Worm (Caenorhabditis elegans): Measurements from ENCODE around the gene F25H9.7.
"Not testable (repeated sequence)": the region's sequence is repeated elsewhere in the genome, so short reads cannot be mapped to it uniquely, and the experiment has no call there.

Gene F25H9.7

DNA sequence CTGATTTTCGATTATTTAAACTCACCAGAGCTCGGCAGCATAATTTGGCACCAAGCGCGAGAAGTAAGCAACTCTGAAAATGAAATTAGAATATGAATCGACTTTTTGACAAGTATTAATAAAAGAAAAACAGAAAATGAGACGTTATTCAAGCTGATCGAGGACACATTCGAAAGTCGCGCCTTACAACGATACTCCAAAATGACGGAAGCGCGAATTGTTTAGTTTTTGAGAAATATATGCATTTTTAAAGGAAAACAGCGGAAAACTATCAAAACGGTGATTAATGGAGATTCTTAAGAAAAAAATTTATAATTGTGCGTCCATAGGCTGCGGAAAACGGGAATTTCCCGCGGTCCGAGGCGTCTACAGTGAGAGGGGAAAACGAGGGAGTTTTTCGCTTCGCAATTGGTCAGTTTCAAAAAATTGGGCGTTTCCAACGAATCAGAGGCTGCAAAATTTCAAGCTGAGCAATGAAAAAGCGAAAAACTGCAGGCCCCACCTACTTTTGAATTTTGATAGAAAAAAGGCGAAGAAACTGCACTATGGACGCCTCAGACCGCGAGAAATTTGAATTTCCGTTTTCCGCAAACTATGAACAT, 30.6 kb upstream of the F25H9.7 start, which contains the start of gene mes-4:
TSS of gene mes-4 (minus strand) at position 73 of the 602 bp plus-strand sequence.
- TF ChIP-seq flt-1 (GFP tag; IDR thresholded peaks at IDR 0.05) (no peak), tab-1 (GFP tag; IDR thresholded peaks at IDR 0.05) (no peak), ztf-23 (GFP tag; IDR thresholded peaks at IDR 0.05) (no peak), med-1 (GFP tag; optimal IDR thresholded peaks at IDR 0.05; ENCODE audit: insufficient read depth) (no peak)

ce11 chrV:13441661-13442060, 26.5 kb upstream of the F25H9.7 start, which contains the start of gene col-162:
TSS of gene col-162 (plus strand) at chrV:13441961.
- TF ChIP-seq ztf-29 (GFP tag; IDR thresholded peaks at IDR 0.05) = no peak
- no peak for TF ChIP-seq med-1 (GFP tag; optimal IDR thresholded peaks at IDR 0.05; ENCODE audit: insufficient read depth)
- no peak for TF ChIP-seq cog-1 (tag; optimal IDR thresholded peaks at IDR 0.05)
- TF ChIP-seq ztf-23 (GFP tag; IDR thresholded peaks at IDR 0.05) = no peak
- TF ChIP-seq T22C8.4 (GFP tag; IDR thresholded peaks at IDR 0.05) = no peak
- no peak for TF ChIP-seq ref-1 (GFP tag; conservative IDR thresholded peaks at IDR 0.05)
- TF ChIP-seq klf-2 (GFP tag; conservative IDR thresholded peaks at IDR 0.05) = no peak
- no peak for TF ChIP-seq tab-1 (GFP tag; IDR thresholded peaks at IDR 0.05)
- TF ChIP-seq flt-1 (GFP tag; IDR thresholded peaks at IDR 0.05) = no peak

- no peak for TF ChIP-seq klf-2 (GFP tag; conservative IDR thresholded peaks at IDR 0.05)
- no peak for TF ChIP-seq ztf-23 (GFP tag; IDR thresholded peaks at IDR 0.05)
- no peak for TF ChIP-seq ref-1 (GFP tag; conservative IDR thresholded peaks at IDR 0.05)
- TF ChIP-seq flt-1 (GFP tag; IDR thresholded peaks at IDR 0.05) = no peak
- TF ChIP-seq T22C8.4 (GFP tag; IDR thresholded peaks at IDR 0.05) = no peak
- no peak for TF ChIP-seq cog-1 (tag; optimal IDR thresholded peaks at IDR 0.05)
- TF ChIP-seq ztf-29 (GFP tag; IDR thresholded peaks at IDR 0.05) = no peak
- TF ChIP-seq tab-1 (GFP tag; IDR thresholded peaks at IDR 0.05) = no peak
- no peak for TF ChIP-seq med-1 (GFP tag; optimal IDR thresholded peaks at IDR 0.05; ENCODE audit: insufficient read depth)
Measured at ce11 chrV:13442819-13443218, 25.4 kb upstream of the F25H9.7 start.

DNA sequence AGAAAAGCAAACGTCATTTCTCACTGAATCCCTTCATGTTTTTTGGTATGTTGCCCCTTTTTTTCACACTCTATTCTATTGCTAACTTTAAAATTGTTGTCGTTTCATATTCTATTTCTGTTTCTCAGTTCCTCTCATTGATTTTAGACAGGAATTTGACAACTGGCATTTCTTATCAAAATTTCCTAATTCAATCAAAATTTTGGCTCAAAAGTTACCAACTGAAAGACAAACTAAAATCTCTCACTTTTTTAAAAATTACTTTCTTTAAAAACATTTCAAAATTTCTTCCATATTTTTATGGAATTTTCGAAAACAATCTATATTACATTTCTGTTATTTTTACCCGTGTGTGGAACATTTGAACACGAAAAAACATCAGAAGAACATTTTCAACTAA, 24.6 kb upstream of the F25H9.7 start, which contains the start of gene Y2H9A.6:
TSS of gene Y2H9A.6 (plus strand) at position 301 of the 400 bp plus-strand sequence.
- TF ChIP-seq tab-1 (GFP tag; IDR thresholded peaks at IDR 0.05); klf-2 (GFP tag; conservative IDR thresholded peaks at IDR 0.05); ztf-23 (GFP tag; IDR thresholded peaks at IDR 0.05): not testable (repeated sequence)

- TF ChIP-seq cog-1 (tag; optimal IDR thresholded peaks at IDR 0.05) (no peak), ztf-23 (GFP tag; IDR thresholded peaks at IDR 0.05) (no peak), T22C8.4 (GFP tag; IDR thresholded peaks at IDR 0.05) (no peak), flt-1 (GFP tag; IDR thresholded peaks at IDR 0.05) (no peak), klf-2 (GFP tag; conservative IDR thresholded peaks at IDR 0.05) (no peak), ztf-29 (GFP tag; IDR thresholded peaks at IDR 0.05) (no peak)
Measured at ce11 chrV:13445229-13445949, 22.8 kb upstream of the F25H9.7 start, which contains the start of gene Y2H9A.4. TSS of gene Y2H9A.4 (plus strand) at chrV:13445899.

- TF ChIP-seq ztf-23 (GFP tag; IDR thresholded peaks at IDR 0.05) (no peak), T22C8.4 (GFP tag; IDR thresholded peaks at IDR 0.05) (no peak), ztf-29 (GFP tag; IDR thresholded peaks at IDR 0.05) (no peak), klf-2 (GFP tag; conservative IDR thresholded peaks at IDR 0.05) (no peak), med-1 (GFP tag; optimal IDR thresholded peaks at IDR 0.05; ENCODE audit: insufficient read depth) (no peak), flt-1 (GFP tag; IDR thresholded peaks at IDR 0.05) (no peak), cog-1 (tag; optimal IDR thresholded peaks at IDR 0.05) (no peak), ref-1 (GFP tag; conservative IDR thresholded peaks at IDR 0.05) (no peak), tab-1 (GFP tag; IDR thresholded peaks at IDR 0.05) (no peak)
Measured at ce11 chrV:13453334-13453733, 14.8 kb upstream of the F25H9.7 start, which contains the start of gene lurp-2. TSS of gene lurp-2 (plus strand) at chrV:13453634.

DNA sequence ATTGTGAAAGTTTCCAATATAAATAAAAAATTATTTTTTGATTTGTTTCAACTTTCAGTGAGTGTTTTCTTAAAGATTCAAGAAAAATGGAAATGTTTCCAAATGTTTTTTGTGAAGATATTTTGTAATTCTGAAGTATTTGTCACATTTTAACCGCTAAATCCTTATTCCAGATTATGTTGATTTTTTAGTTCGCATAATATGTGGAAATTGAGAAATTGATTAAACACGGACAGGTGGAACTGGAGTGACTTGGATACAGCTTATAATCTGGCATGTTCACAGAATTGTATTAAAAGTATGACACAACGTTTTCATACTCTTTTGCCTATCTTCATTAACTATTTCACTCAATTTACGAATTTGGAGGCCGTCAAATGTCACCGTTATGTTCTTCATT, 12.7 kb upstream of the F25H9.7 start, which contains the start of gene lurp-3:
TSS of gene lurp-3 (plus strand) at position 301 of the 400 bp plus-strand sequence.
- TF ChIP-seq klf-2 (GFP tag; conservative IDR thresholded peaks at IDR 0.05) (no peak), flt-1 (GFP tag; IDR thresholded peaks at IDR 0.05) (no peak), T22C8.4 (GFP tag; IDR thresholded peaks at IDR 0.05) (no peak), ztf-23 (GFP tag; IDR thresholded peaks at IDR 0.05) (no peak), ref-1 (GFP tag; conservative IDR thresholded peaks at IDR 0.05) (no peak), ztf-29 (GFP tag; IDR thresholded peaks at IDR 0.05) (no peak), tab-1 (GFP tag; IDR thresholded peaks at IDR 0.05) (no peak), cog-1 (tag; optimal IDR thresholded peaks at IDR 0.05) (no peak), med-1 (GFP tag; optimal IDR thresholded peaks at IDR 0.05; ENCODE audit: insufficient read depth) (no peak)

ce11 chrV:13457858-13458257, 10.3 kb upstream of the F25H9.7 start, which contains the start of gene F25H9.2:
TSS of gene F25H9.2 (plus strand) at chrV:13458083.
- TF ChIP-seq flt-1 (GFP tag; IDR thresholded peaks at IDR 0.05) = no peak
- no peak for TF ChIP-seq ref-1 (GFP tag; conservative IDR thresholded peaks at IDR 0.05)
- no peak for TF ChIP-seq tab-1 (GFP tag; IDR thresholded peaks at IDR 0.05)
- no peak for TF ChIP-seq med-1 (GFP tag; optimal IDR thresholded peaks at IDR 0.05; ENCODE audit: insufficient read depth)
- TF ChIP-seq T22C8.4 (GFP tag; IDR thresholded peaks at IDR 0.05) = no peak
- TF ChIP-seq ztf-23 (GFP tag; IDR thresholded peaks at IDR 0.05) = no peak
- no peak for TF ChIP-seq klf-2 (GFP tag; conservative IDR thresholded peaks at IDR 0.05)
- no peak for TF ChIP-seq ztf-29 (GFP tag; IDR thresholded peaks at IDR 0.05)
- TF ChIP-seq cog-1 (tag; optimal IDR thresholded peaks at IDR 0.05) = no peak

DNA sequence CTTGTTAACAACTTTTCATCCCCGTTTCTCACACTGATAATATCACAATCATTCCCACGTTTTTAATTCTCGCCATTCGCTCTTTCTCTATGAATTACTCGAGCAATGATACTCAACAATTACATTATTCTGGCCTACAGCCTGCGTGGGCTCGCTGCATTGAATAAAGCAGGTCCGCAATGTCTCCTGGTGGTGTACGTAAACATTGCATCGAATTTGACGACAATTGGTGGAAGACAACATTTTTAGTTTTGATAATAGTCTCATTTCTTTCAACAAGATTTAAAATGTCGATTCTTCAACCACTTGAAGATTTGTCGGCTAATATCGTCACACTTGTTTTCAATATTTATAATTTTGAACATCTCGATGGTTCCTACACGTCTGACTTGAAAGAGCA, 8.9 kb upstream of the F25H9.7 start, which contains the start of gene bath-39:
TSS of gene bath-39 (plus strand) at position 137 of the 400 bp plus-strand sequence.
- TF ChIP-seq med-1 (GFP tag; optimal IDR thresholded peaks at IDR 0.05; ENCODE audit: insufficient read depth) = no peak

DNA sequence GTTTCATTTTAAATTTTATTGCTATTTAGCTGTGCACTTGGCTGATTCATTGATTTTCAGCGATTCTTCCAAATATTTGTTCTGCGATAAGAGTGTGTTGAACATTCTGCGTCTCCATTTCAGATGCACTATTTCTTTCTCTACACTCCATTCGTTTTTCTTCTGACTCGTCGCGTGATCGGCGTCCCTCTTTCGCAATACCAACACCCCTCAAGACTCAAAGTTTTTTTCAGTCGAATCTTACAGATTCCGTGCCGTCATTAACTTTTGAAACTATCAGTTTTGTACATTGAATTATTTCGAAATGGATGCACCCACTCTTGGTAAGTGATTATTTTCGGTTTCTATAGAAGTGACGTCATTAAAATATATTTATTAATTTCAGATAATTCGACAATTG, 5.2 kb upstream of the F25H9.7 start, which contains the start of gene frm-10:
TSS of gene frm-10 (plus strand) at position 234 of the 400 bp plus-strand sequence.
- TF ChIP-seq tab-1 (GFP tag; IDR thresholded peaks at IDR 0.05) (no peak), T22C8.4 (GFP tag; IDR thresholded peaks at IDR 0.05) (no peak), klf-2 (GFP tag; conservative IDR thresholded peaks at IDR 0.05) (no peak), flt-1 (GFP tag; IDR thresholded peaks at IDR 0.05) (no peak), med-1 (GFP tag; optimal IDR thresholded peaks at IDR 0.05; ENCODE audit: insufficient read depth) (no peak)

Data from whole organism, midembryonic.